Fruit fly (Drosophila melanogaster) whole organism, adult: ENCODE data around the gene CG33947.

ENCODE experiments used
- CG11617 ChIP-seq: fragments of 200-800 bp; sonication (Bioruptor generic); optimal IDR thresholded peaks from 2 replicates; lab custom pipeline; 2017; ENCODE audit warnings: mild to moderate bottlenecking, missing biosample characterization, missing genetic modification reagents, missing genetic modification characterization
- CG5204 ChIP-seq: fragments of 200-800 bp; sonication (Bioruptor generic); optimal IDR thresholded peaks from 2 replicates; lab custom pipeline; 2016; ENCODE audit warnings: missing biosample characterization, missing genetic modification characterization
- Mnt ChIP-seq: fragments of 200-800 bp; sonication (Bioruptor generic); optimal IDR thresholded peaks from 2 replicates; lab custom pipeline; 2016; ENCODE audit warnings: missing biosample characterization, mild to moderate bottlenecking, missing genetic modification characterization
- bab1 ChIP-seq: fragments of 200-800 bp; sonication (Bioruptor generic); optimal IDR thresholded peaks from 3 replicates; lab custom pipeline; 2019; ENCODE audit warnings: missing biosample characterization, mild to moderate bottlenecking, missing genetic modification characterization, moderate library complexity
- cic ChIP-seq: fragments of 200-800 bp; sonication (Bioruptor generic); optimal IDR thresholded peaks from 2 replicates; lab custom pipeline; 2017; ENCODE audit warnings: missing biosample characterization, mild to moderate bottlenecking, missing genetic modification characterization, moderate library complexity
- ovo ChIP-seq: fragments of 200-800 bp; sonication (Bioruptor generic); optimal IDR thresholded peaks from 2 replicates; lab custom pipeline; 2016; ENCODE audit warnings: missing biosample characterization, missing genetic modification characterization
- toe ChIP-seq: fragments of 200-800 bp; sonication (Bioruptor generic); optimal IDR thresholded peaks from 2 replicates; lab custom pipeline; 2016; ENCODE audit warnings: missing biosample characterization, missing genetic modification characterization

dm6 chr3L:11124439-11124838 is 28.1 kb downstream of the CG33947 start:
- TF ChIP-seq toe (GFP tag; lab: Kevin White, UChicago) (no peak), cic (no peak), CG5204 (GFP tag; lab: Kevin White, UChicago) (no peak), ovo (GFP tag; lab: Kevin White, UChicago) (no peak), Mnt (GFP tag; lab: Kevin White, UChicago) (no peak), bab1 (GFP tag; lab: Kevin White, UChicago) (no peak), CG11617 (GFP tag; lab: Kevin White, UChicago) (no peak)
